ENCODE assay signal across 1 fruit fly cellular context in genomic region chrX:2713776-2714175, dm6.
A peak's percentile ranks its signal among the peaks of the same experiment; 100 is the strongest.
TF ChIP-seq lines count a peak whose summit lies in the region.

Gene CG2685 (minus strand): TSS chrX:2713960.
Gene CG2694 (plus strand): TSS chrX:2714079.

TF ChIP-seq in whole organism, embryonic, 481 proteins besides CTCF, POLR2A, EP300 and RAD21 (continued from another document):
- TF ChIP-seq insv (GFP tag; optimal IDR thresholded peaks at IDR 0.05; lab: Kevin White, UChicago) = no peak
- TF ChIP-seq CG32532 (GFP tag; IDR thresholded peaks at IDR 0.05; lab: Robert Waterston, UW) = 0 out of 2 replicates have a peak, but pooled peaks have one; percentile 13
- TF ChIP-seq CG17829 (tag; optimal IDR thresholded peaks at IDR 0.05; lab: Kevin White, UChicago) = peak; percentile 28
- TF ChIP-seq CG7839 (tag; optimal IDR thresholded peaks at IDR 0.05; lab: Kevin White, UChicago) = no peak
- no peak for TF ChIP-seq CG2889 (GFP tag; IDR thresholded peaks at IDR 0.05; lab: Robert Waterston, UW)
- TF ChIP-seq nau (GFP tag; optimal IDR thresholded peaks at IDR 0.05; lab: Kevin White, UChicago) = no peak
- TF ChIP-seq Ravus (GFP tag; IDR thresholded peaks at IDR 0.05; lab: Robert Waterston, UW) = no peak
- TF ChIP-seq zen2 (GFP tag; IDR thresholded peaks at IDR 0.05; lab: Robert Waterston, UW; ENCODE audit: partially characterized antibody) = peak; percentile 45; the same call in 1 of the 3 replicates
- TF ChIP-seq Neu2 (GFP tag; optimal IDR thresholded peaks at IDR 0.05; lab: Kevin White, UChicago; ENCODE audit: borderline replicate concordance) = no peak
- peak; percentile 49; the same call in 1 of the 2 replicates for TF ChIP-seq CG3847 (GFP tag; IDR thresholded peaks at IDR 0.05; lab: Robert Waterston, UW)
- TF ChIP-seq Scr (GFP tag; IDR thresholded peaks at IDR 0.05; lab: Robert Waterston, UW; ENCODE audit: partially characterized antibody) = peak; percentile 72
- peak; percentile 83 for TF ChIP-seq Bgb (GFP tag; IDR thresholded peaks at IDR 0.05; lab: Robert Waterston, UW; ENCODE audit: partially characterized antibody)
- 0 out of 2 replicates have a peak, but pooled peaks have one; percentile 7 for TF ChIP-seq Xrp1 (GFP tag; IDR thresholded peaks at IDR 0.05; lab: Robert Waterston, UW)
- TF ChIP-seq CG14860 (GFP tag; IDR thresholded peaks at IDR 0.05; lab: Robert Waterston, UW; ENCODE audit: partially characterized antibody) = peak; percentile 65
- TF ChIP-seq Doc3 (GFP tag; IDR thresholded peaks at IDR 0.05; lab: Robert Waterston, UW; ENCODE audit: partially characterized antibody) = peak; percentile 64
- peak; percentile 65 for TF ChIP-seq gfzf (GFP tag; optimal IDR thresholded peaks at IDR 0.05; lab: Kevin White, UChicago)
- TF ChIP-seq Sry-δ (GFP tag; optimal IDR thresholded peaks at IDR 0.05; lab: Kevin White, UChicago) = peak; percentile 79
- TF ChIP-seq vnd (GFP tag; IDR thresholded peaks at IDR 0.05; lab: Robert Waterston, UW; ENCODE audit: partially characterized antibody) = peak; percentile 67
- TF ChIP-seq danr (GFP tag; IDR thresholded peaks at IDR 0.05; lab: Robert Waterston, UW) = no peak
- TF ChIP-seq aop (GFP tag; IDR thresholded peaks at IDR 0.05; lab: Robert Waterston, UW) = no peak
- TF ChIP-seq CG1603 (tag; optimal IDR thresholded peaks at IDR 0.05; lab: Kevin White, UChicago) = peak; percentile 50
- 0 out of 2 replicates have a peak, but pooled peaks have one; percentile 27 for TF ChIP-seq vvl (GFP tag; IDR thresholded peaks at IDR 0.05; lab: Robert Waterston, UW)
- TF ChIP-seq CG3995 (GFP tag; optimal IDR thresholded peaks at IDR 0.05; lab: Kevin White, UChicago) = peak; percentile 22
- peak; percentile 90 for TF ChIP-seq CG15514 (GFP tag; optimal IDR thresholded peaks at IDR 0.05; lab: Kevin White, UChicago)
- peak; percentile 46 for TF ChIP-seq sob (GFP tag; IDR thresholded peaks at IDR 0.05; lab: Robert Waterston, UW)
- TF ChIP-seq CG11560 (tag; IDR thresholded peaks at IDR 0.05; lab: Robert Waterston, UW) = peak; percentile 39; the same call in 1 of the 3 replicates
- peak; percentile 42 for TF ChIP-seq Ets65A (GFP tag; lab: Kevin White, UChicago)
- no peak for TF ChIP-seq CG31441 (GFP tag; IDR thresholded peaks at IDR 0.05; lab: Robert Waterston, UW)
- peak; percentile 58; the same call in 1 of the 2 replicates for TF ChIP-seq nerfin-2 (GFP tag; IDR thresholded peaks at IDR 0.05; lab: Robert Waterston, UW; ENCODE audit: partially characterized antibody)
- peak; percentile 82 for TF ChIP-seq CG13287 (GFP tag; IDR thresholded peaks at IDR 0.05; lab: Robert Waterston, UW; ENCODE audit: partially characterized antibody)
- TF ChIP-seq HmgZ (tag; optimal IDR thresholded peaks at IDR 0.05; lab: Kevin White, UChicago) = peak; percentile 48
- TF ChIP-seq ato (GFP tag; IDR thresholded peaks at IDR 0.05; lab: Robert Waterston, UW; ENCODE audit: partially characterized antibody) = peak; percentile 68
- peak; percentile 21; the same call in 1 of the 2 replicates for TF ChIP-seq slbo (GFP tag; IDR thresholded peaks at IDR 0.05; lab: Robert Waterston, UW)
- TF ChIP-seq CG7963 (GFP tag; IDR thresholded peaks at IDR 0.05; lab: Robert Waterston, UW; ENCODE audit: partially characterized antibody) = peak; percentile 68; the same call in 2 of the 3 replicates
- TF ChIP-seq CoRest (tag; optimal IDR thresholded peaks at IDR 0.05; lab: Kevin White, UChicago) = peak; percentile 18
- peak; percentile 33 for TF ChIP-seq CG4617 (GFP tag; optimal IDR thresholded peaks at IDR 0.05; lab: Kevin White, UChicago; ENCODE audit: borderline replicate concordance)
- TF ChIP-seq CG34224 (GFP tag; IDR thresholded peaks at IDR 0.05; lab: Robert Waterston, UW; ENCODE audit: partially characterized antibody) = peak; percentile 85
- peak; percentile 2 for TF ChIP-seq NfI (GFP tag; optimal IDR thresholded peaks at IDR 0.05; lab: Kevin White, UChicago)
- peak; percentile 16 for TF ChIP-seq mam (GFP tag; optimal IDR thresholded peaks at IDR 0.05; lab: Kevin White, UChicago)
- peak; percentile 79 for TF ChIP-seq pzg (GFP tag; optimal IDR thresholded peaks at IDR 0.05; lab: Kevin White, UChicago)
- peak; percentile 11; the same call in 1 of the 3 replicates for TF ChIP-seq ci (GFP tag; IDR thresholded peaks at IDR 0.05; lab: Robert Waterston, UW)
- 0 out of 2 replicates have a peak, but pooled peaks have one; percentile 36 for TF ChIP-seq CG2129 (GFP tag; IDR thresholded peaks at IDR 0.05; lab: Robert Waterston, UW; ENCODE audit: partially characterized antibody)
- peak; percentile 30 for TF ChIP-seq CG2120 (GFP tag; optimal IDR thresholded peaks at IDR 0.05; lab: Kevin White, UChicago)
- peak; percentile 34 for TF ChIP-seq Ets97D (GFP tag; optimal IDR thresholded peaks at IDR 0.05; lab: Kevin White, UChicago)
- peak; percentile 60; the same call in 1 of the 3 replicates for TF ChIP-seq hb (GFP tag; IDR thresholded peaks at IDR 0.05; lab: Robert Waterston, UW; ENCODE audit: partially characterized antibody)
- TF ChIP-seq CG2116 (GFP tag; optimal IDR thresholded peaks at IDR 0.05; lab: Kevin White, UChicago) = peak; percentile 48
- TF ChIP-seq CG14710 (tag; optimal IDR thresholded peaks at IDR 0.05; lab: Kevin White, UChicago) = peak; percentile 13
- no peak for TF ChIP-seq CG1233 (GFP tag; optimal IDR thresholded peaks at IDR 0.05; lab: Kevin White, UChicago)
- TF ChIP-seq stwl (tag; optimal IDR thresholded peaks at IDR 0.05; lab: Kevin White, UChicago) = peak; percentile 68
- TF ChIP-seq mld (GFP tag; IDR thresholded peaks at IDR 0.05; lab: Robert Waterston, UW; ENCODE audit: partially characterized antibody) = peak; percentile 57; the same call in 2 of the 3 replicates
- peak; percentile 4 for TF ChIP-seq Lhr (GFP tag; optimal IDR thresholded peaks at IDR 0.05; lab: Kevin White, UChicago)
- peak; percentile 87 for TF ChIP-seq Sry-β (GFP tag; optimal IDR thresholded peaks at IDR 0.05; lab: Kevin White, UChicago)
- TF ChIP-seq inv (GFP tag; IDR thresholded peaks at IDR 0.05; lab: Robert Waterston, UW; ENCODE audit: partially characterized antibody) = peak; percentile 64
- TF ChIP-seq knrl (GFP tag; IDR thresholded peaks at IDR 0.05; lab: Robert Waterston, UW; ENCODE audit: partially characterized antibody) = peak; percentile 65
- no peak for TF ChIP-seq CG17359 (tag; optimal IDR thresholded peaks at IDR 0.05; lab: Kevin White, UChicago)
- peak; percentile 74 for TF ChIP-seq BEAF-32 (GFP tag; optimal IDR thresholded peaks at IDR 0.05; lab: Kevin White, UChicago)
- TF ChIP-seq CG9797 (GFP tag; optimal IDR thresholded peaks at IDR 0.05; lab: Kevin White, UChicago) = peak; percentile 72
- TF ChIP-seq Dll (GFP tag; IDR thresholded peaks at IDR 0.05; lab: Robert Waterston, UW; ENCODE audit: partially characterized antibody) = peak; percentile 67; the same call in 3 of the 4 replicates
- TF ChIP-seq CG6791 (GFP tag; IDR thresholded peaks at IDR 0.05; lab: Robert Waterston, UW; ENCODE audit: partially characterized antibody) = peak; percentile 80
- peak; percentile 81 for TF ChIP-seq Opbp (GFP tag; IDR thresholded peaks at IDR 0.05; lab: Robert Waterston, UW; ENCODE audit: partially characterized antibody)
- peak; percentile 90 for TF ChIP-seq Dref (GFP tag; IDR thresholded peaks at IDR 0.05; lab: Robert Waterston, UW)
- peak; percentile 5 for TF ChIP-seq phol (tag; optimal IDR thresholded peaks at IDR 0.05; lab: Kevin White, UChicago)
- TF ChIP-seq CG7372 (GFP tag; IDR thresholded peaks at IDR 0.05; lab: Robert Waterston, UW) = no peak
- peak; percentile 78 for TF ChIP-seq CG16813 (GFP tag; IDR thresholded peaks at IDR 0.05; lab: Robert Waterston, UW; ENCODE audit: partially characterized antibody)
- peak; percentile 72 for TF ChIP-seq hbn (GFP tag; IDR thresholded peaks at IDR 0.05; lab: Robert Waterston, UW; ENCODE audit: partially characterized antibody)
- TF ChIP-seq HLH4C (GFP tag; IDR thresholded peaks at IDR 0.05; lab: Robert Waterston, UW; ENCODE audit: partially characterized antibody) = peak; percentile 79
- no peak for TF ChIP-seq MTF-1 (GFP tag; optimal IDR thresholded peaks at IDR 0.05; lab: Kevin White, UChicago; ENCODE audit: borderline replicate concordance)
- TF ChIP-seq zen (tag; optimal IDR thresholded peaks at IDR 0.05; lab: Kevin White, UChicago) = peak; percentile 9
- no peak for TF ChIP-seq Sox100B (GFP tag; optimal IDR thresholded peaks at IDR 0.05; lab: Kevin White, UChicago)
- peak; percentile 55 for TF ChIP-seq CG12659 (GFP tag; optimal IDR thresholded peaks at IDR 0.05; lab: Kevin White, UChicago)
- no peak for TF ChIP-seq CG11085 (GFP tag; IDR thresholded peaks at IDR 0.05; lab: Robert Waterston, UW)
- TF ChIP-seq ash1 (GFP tag; optimal IDR thresholded peaks at IDR 0.05; lab: Kevin White, UChicago) = no peak
TF ChIP-seq in whole organism, embryonic: peak in this region for 75.
